Fruit fly (Drosophila melanogaster) whole organism, embryonic: Measurements from ENCODE around the gene CG12728.

Source experiments
- CG10209 ChIP-seq: fragments of 200-800 bp; sonication (Bioruptor generic); optimal IDR thresholded peaks from 3 replicates; lab custom pipeline; 2017; ENCODE audit warnings: missing biosample characterization, mild to moderate bottlenecking, missing genetic modification characterization, missing genetic modification reagents
- CG10366 ChIP-seq: fragments of 200-800 bp; sonication (Bioruptor generic); IDR thresholded peaks from 2 replicates; pipeline ENCODE4 v1.3.6; 2022; ENCODE audit warnings: missing biosample characterization, missing genetic modification characterization
- CG11504 ChIP-seq: fragments of 200-800 bp; sonication (Bioruptor generic); optimal IDR thresholded peaks from 3 replicates; lab custom pipeline; 2019; ENCODE audit warnings: missing biosample characterization, mild to moderate bottlenecking, missing genetic modification characterization, moderate library complexity
- CG16815 ChIP-seq: fragments of 200-800 bp; sonication (Bioruptor generic); optimal IDR thresholded peaks from 3 replicates; lab custom pipeline; 2017; ENCODE audit warnings: missing biosample characterization, mild to moderate bottlenecking, missing genetic modification characterization
- CG30403 ChIP-seq: fragments of 200-800 bp; sonication (Bioruptor generic); optimal IDR thresholded peaks from 3 replicates; lab custom pipeline; 2016; ENCODE audit warnings: missing biosample characterization, missing genetic modification characterization
- CG31441 ChIP-seq: fragments of 200-800 bp; sonication (Bioruptor generic); IDR thresholded peaks from 2 replicates; pipeline ENCODE4 v1.3.6; 2022; ENCODE audit warnings: missing biosample characterization, missing genetic modification characterization
- CG4360 ChIP-seq: fragments of 200-800 bp; sonication (Bioruptor generic); IDR thresholded peaks from 2 replicates; pipeline ENCODE4 v1.3.6; 2022; ENCODE audit warnings: missing biosample characterization, missing genetic modification characterization
- CG6689 ChIP-seq: fragments of 200-800 bp; sonication (Bioruptor generic); IDR thresholded peaks from 2 replicates; pipeline ENCODE4 v1.3.6; 2022; ENCODE audit warnings: missing biosample characterization, missing genetic modification characterization
- CG7839 ChIP-seq: fragments of 200-800 bp; sonication (Bioruptor generic); optimal IDR thresholded peaks from 3 replicates; lab custom pipeline; 2018; ENCODE audit warnings: missing biosample characterization, mild to moderate bottlenecking, missing genetic modification characterization, moderate library complexity
- CG8478 ChIP-seq: fragments of >200 bp; optimal IDR thresholded peaks from 2 replicates; lab custom pipeline; 2018
- CG8944 ChIP-seq: fragments of 200-800 bp; sonication (Bioruptor generic); optimal IDR thresholded peaks from 3 replicates; lab custom pipeline; 2016; ENCODE audit warnings: missing biosample characterization, missing genetic modification characterization
- CG9876 ChIP-seq: fragments of 200-800 bp; sonication (Bioruptor generic); optimal IDR thresholded peaks from 2 replicates; lab custom pipeline; 2016; ENCODE audit warnings: missing biosample characterization, missing genetic modification characterization
- CG9932 ChIP-seq: fragments of 200-800 bp; sonication (Bioruptor generic); IDR thresholded peaks from 2 replicates; pipeline ENCODE4 v1.3.6; 2022; ENCODE audit warnings: missing biosample characterization, missing genetic modification characterization
- CHES-1-like ChIP-seq: fragments of 200-800 bp; sonication (Bioruptor generic); optimal IDR thresholded peaks from 2 replicates; lab custom pipeline; 2016; ENCODE audit warnings: missing biosample characterization, missing genetic modification characterization
- D19A ChIP-seq: fragments of 200-800 bp; optimal IDR thresholded peaks from 3 replicates; lab custom pipeline; 2019; ENCODE audit warnings: missing biosample characterization, mild to moderate bottlenecking, missing genetic modification characterization, moderate library complexity
- Dad ChIP-seq: fragments of 200-800 bp; sonication (Bioruptor generic); optimal IDR thresholded peaks from 3 replicates; lab custom pipeline; 2016; ENCODE audit warnings: missing biosample characterization, missing genetic modification characterization
- Drgx ChIP-seq: fragments of 200-800 bp; sonication (Bioruptor generic); IDR thresholded peaks from 2 replicates; pipeline ENCODE4 v1.3.6; 2022; ENCODE audit warnings: missing biosample characterization, missing genetic modification characterization
- Ets65A ChIP-seq: fragments of 200-800 bp; sonication (Bioruptor generic); peaks from one replicate; lab custom pipeline; 2016; ENCODE audit warnings: missing biosample characterization, missing genetic modification characterization
- Gug ChIP-seq: fragments of 200-800 bp; sonication (Bioruptor generic); IDR thresholded peaks from 4 replicates; pipeline ENCODE4 v1.3.6; 2022; ENCODE audit warnings: missing biosample characterization, missing genetic modification characterization
- Jarid2 ChIP-seq: fragments of 200-800 bp; sonication (Bioruptor generic); optimal IDR thresholded peaks from 3 replicates; lab custom pipeline; 2017; ENCODE audit warnings: mild to moderate bottlenecking, missing biosample characterization, missing genetic modification reagents, missing genetic modification characterization
- Med ChIP-seq: fragments of 200-800 bp; sonication (Bioruptor generic); peaks from one replicate; lab custom pipeline; 2016; ENCODE audit warnings: missing biosample characterization, missing genetic modification characterization, mild to moderate bottlenecking, inconsistent platforms, moderate library complexity
- NC2β ChIP-seq: fragments of 200-800 bp; sonication (Bioruptor generic); optimal IDR thresholded peaks from 2 replicates; lab custom pipeline; 2016; ENCODE audit warnings: missing biosample characterization, missing genetic modification characterization
- Sox102F ChIP-seq: fragments of 200-800 bp; sonication (Bioruptor generic); optimal IDR thresholded peaks from 2 replicates; lab custom pipeline; 2018; ENCODE audit warnings: missing biosample characterization, mild to moderate bottlenecking, missing genetic modification characterization, moderate library complexity
- Ssrp ChIP-seq: fragments of 200-800 bp; sonication (Bioruptor generic); optimal IDR thresholded peaks from 2 replicates; lab custom pipeline; 2018; ENCODE audit warnings: missing biosample characterization, mild to moderate bottlenecking, missing genetic modification characterization, moderate library complexity
- Usf ChIP-seq: fragments of 200-800 bp; sonication (Bioruptor generic); optimal IDR thresholded peaks from 2 replicates; lab custom pipeline; 2017; ENCODE audit warnings: missing genotype, missing biosample characterization, missing genetic modification characterization
- aop ChIP-seq: fragments of 200-800 bp; sonication (Bioruptor generic); IDR thresholded peaks from 2 replicates; pipeline ENCODE4 v1.3.6; 2022; ENCODE audit warnings: missing biosample characterization, missing genetic modification characterization
- ase ChIP-seq: fragments of 200-800 bp; sonication (Bioruptor generic); IDR thresholded peaks from 3 replicates; pipeline ENCODE4 v1.3.6; 2022; ENCODE audit warnings: missing biosample characterization, missing genetic modification characterization
- bsh ChIP-seq, 2 experiments: fragments of 200-800 bp; sonication (Bioruptor generic); optimal IDR thresholded peaks; 2 replicates each; lab custom pipeline; 2017 to 2018; ENCODE audit warnings: mild to moderate bottlenecking in 2 of 2, missing biosample characterization in 2 of 2, missing genetic modification characterization in 2 of 2, moderate library complexity in 1 of 2
- ci ChIP-seq: fragments of 200-800 bp; sonication (Bioruptor generic); IDR thresholded peaks from 3 replicates; pipeline ENCODE4 v1.3.6; 2022; ENCODE audit warnings: missing biosample characterization, missing genetic modification characterization
- corto ChIP-seq: fragments of 200-800 bp; sonication (Bioruptor generic); optimal IDR thresholded peaks from 2 replicates; lab custom pipeline; 2016; ENCODE audit warnings: missing biosample characterization, mild to moderate bottlenecking, missing genetic modification characterization, moderate library complexity
- dpn ChIP-seq, 2 experiments: fragments of 200-800 bp; sonication (Bioruptor generic); optimal IDR thresholded peaks; 3 replicates each; lab custom pipeline; 2016; ENCODE audit warnings: missing biosample characterization in 2 of 2, missing genetic modification characterization in 2 of 2
- dysf ChIP-seq: fragments of 200-800 bp; sonication (Bioruptor generic); IDR thresholded peaks from 3 replicates; pipeline ENCODE4 v1.3.6; 2022; ENCODE audit warnings: missing biosample characterization, missing genetic modification characterization
- ewg ChIP-seq: fragments of 200-800 bp; sonication (Bioruptor generic); optimal IDR thresholded peaks from 3 replicates; lab custom pipeline; 2017; ENCODE audit warnings: mild to moderate bottlenecking, missing biosample characterization, missing genetic modification reagents, missing genetic modification characterization
- gem ChIP-seq: fragments of 200-800 bp; sonication (Bioruptor generic); optimal IDR thresholded peaks from 2 replicates; lab custom pipeline; 2019; ENCODE audit warnings: missing biosample characterization, mild to moderate bottlenecking, missing genetic modification characterization, moderate library complexity
- grau ChIP-seq: fragments of 200-800 bp; optimal IDR thresholded peaks from 3 replicates; lab custom pipeline; 2019; ENCODE audit warnings: missing biosample characterization, mild to moderate bottlenecking, missing genetic modification characterization, moderate library complexity
- gt ChIP-seq: fragments of 200-800 bp; sonication (Bioruptor generic); IDR thresholded peaks from 2 replicates; pipeline ENCODE4 v1.3.6; 2022; ENCODE audit warnings: missing biosample characterization, missing genetic modification characterization
- hb ChIP-seq: fragments of 200-800 bp; sonication (Bioruptor generic); IDR thresholded peaks from 3 replicates; pipeline ENCODE4 v1.3.6; 2022; ENCODE audit warnings: missing biosample characterization, missing genetic modification characterization; ENCODE audit not compliant: partially characterized antibody
- ind ChIP-seq: fragments of 200-800 bp; sonication (Bioruptor generic); optimal IDR thresholded peaks from 3 replicates; lab custom pipeline; 2016; ENCODE audit warnings: missing biosample characterization, missing genetic modification characterization
- klu ChIP-seq: fragments of 200-800 bp; sonication (Bioruptor generic); IDR thresholded peaks from 2 replicates; pipeline ENCODE4 v1.3.6; 2022; ENCODE audit warnings: missing biosample characterization, missing genetic modification characterization
- lab ChIP-seq: fragments of 200-800 bp; sonication (Bioruptor generic); optimal IDR thresholded peaks from 3 replicates; lab custom pipeline; 2017; ENCODE audit warnings: missing biosample characterization, missing genetic modification characterization, mild to moderate bottlenecking, moderate library complexity, missing genetic modification reagents
- lmd ChIP-seq: fragments of 200-800 bp; sonication (Bioruptor generic); IDR thresholded peaks from 2 replicates; pipeline ENCODE4 v1.3.6; 2022; ENCODE audit warnings: missing biosample characterization, missing genetic modification characterization
- nmo ChIP-seq: fragments of 200-800 bp; sonication (Bioruptor generic); optimal IDR thresholded peaks from 2 replicates; lab custom pipeline; 2018; ENCODE audit warnings: missing biosample characterization, mild to moderate bottlenecking, missing genetic modification characterization, moderate library complexity
- odd ChIP-seq: fragments of 200-800 bp; sonication (Bioruptor generic); optimal IDR thresholded peaks from 2 replicates; lab custom pipeline; 2017; ENCODE audit warnings: missing biosample characterization, mild to moderate bottlenecking, missing genetic modification characterization
- pb ChIP-seq: fragments of 200-800 bp; sonication (Bioruptor generic); optimal IDR thresholded peaks from 3 replicates; lab custom pipeline; 2016; ENCODE audit warnings: missing biosample characterization, missing genetic modification characterization
- sens ChIP-seq: fragments of 200-800 bp; sonication (Bioruptor generic); peaks from one replicate; lab custom pipeline; 2016; ENCODE audit warnings: missing biosample characterization, missing genetic modification characterization
- stc ChIP-seq: fragments of 200-800 bp; sonication (Bioruptor generic); IDR thresholded peaks from 2 replicates; pipeline ENCODE4 v1.3.6; 2022; ENCODE audit warnings: missing biosample characterization, missing genetic modification characterization
- stwl ChIP-seq: fragments of 200-800 bp; sonication (Bioruptor generic); optimal IDR thresholded peaks from 3 replicates; lab custom pipeline; 2018; ENCODE audit warnings: missing biosample characterization, mild to moderate bottlenecking, missing genetic modification characterization, moderate library complexity
- vvl ChIP-seq: fragments of 200-800 bp; sonication (Bioruptor generic); IDR thresholded peaks from 2 replicates; pipeline ENCODE4 v1.3.6; 2022; ENCODE audit warnings: missing biosample characterization, missing genetic modification characterization
- zfh2 ChIP-seq: fragments of 200-800 bp; sonication (Bioruptor generic); optimal IDR thresholded peaks from 2 replicates; lab custom pipeline; 2016; ENCODE audit warnings: missing biosample characterization, missing genetic modification characterization

Gene CG12728

DNA sequence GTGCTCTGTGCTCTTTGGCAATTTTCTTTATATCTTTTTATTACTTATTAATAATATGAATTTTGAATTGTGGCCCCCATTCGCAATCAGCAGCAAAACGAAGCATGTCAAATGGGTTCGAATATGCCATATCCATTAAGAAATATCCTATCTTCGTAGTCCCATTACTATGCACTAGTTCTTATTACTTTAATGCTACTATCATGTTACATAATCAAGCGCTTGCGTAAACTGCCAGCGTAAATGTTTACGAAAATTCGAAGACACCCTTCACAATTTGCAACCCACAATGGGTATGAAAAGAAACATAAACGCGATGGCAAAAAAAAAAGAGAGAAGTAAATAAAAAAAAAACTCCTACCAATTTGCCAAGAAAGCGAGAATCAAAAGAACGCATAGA is 15.7 kb upstream of the CG12728 start (continued):
- no peak for TF ChIP-seq CHES-1-like (GFP tag; lab: Kevin White, UChicago)
- TF ChIP-seq Dad = no peak
- no peak for TF ChIP-seq pb (GFP tag; lab: Kevin White, UChicago)

- TF ChIP-seq klu (no peak), ind (GFP tag; lab: Kevin White, UChicago) (no peak), ase (GFP tag; lab: Robert Waterston, UW) (0 out of 3 replicates have a peak, but pooled peaks have one; percentile 27), grau (tag; lab: Kevin White, UChicago) (peak; percentile 47), stc (no peak), D19A (tag; lab: Kevin White, UChicago) (peak; percentile 11), Gug (GFP tag; lab: Robert Waterston, UW) (0 out of 4 replicates have a peak, but pooled peaks have one; percentile 19), Ets65A (peak; percentile 55), bsh (GFP tag; optimal IDR thresholded peaks at IDR 0.05; lab: Kevin White, UChicago) (peak; percentile 6 to 23), CG4360 (no peak), dysf (GFP tag; lab: Robert Waterston, UW) (0 out of 3 replicates have a peak, but pooled peaks have one; percentile 5), CG10209 (GFP tag; lab: Kevin White, UChicago) (peak; percentile 3), corto (GFP tag; lab: Kevin White, UChicago) (no peak), CG11504 (tag; lab: Kevin White, UChicago) (no peak), gem (tag; lab: Kevin White, UChicago) (peak; percentile 21), CG8478 (lab: Kevin White, UChicago) (no peak), Drgx (GFP tag; lab: Robert Waterston, UW) (peak; percentile 82), CG10366 (GFP tag; lab: Robert Waterston, UW) (peak; percentile 8; the same call in 1 of the 2 replicates), Ssrp (peak; percentile 34), lmd (GFP tag; lab: Robert Waterston, UW) (peak; percentile 21; the same call in 1 of the 2 replicates), ewg (peak; percentile 2), odd (GFP tag; lab: Kevin White, UChicago) (no peak), CG16815 (GFP tag; lab: Kevin White, UChicago) (peak; percentile 12), CG30403 (GFP tag; lab: Kevin White, UChicago) (peak; percentile 37), lab (GFP tag; lab: Kevin White, UChicago) (no peak), hb (GFP tag; lab: Robert Waterston, UW) (no peak), sens (GFP tag; lab: Kevin White, UChicago) (peak; percentile 80), Med (GFP tag; lab: Kevin White, UChicago) (peak; percentile 73), vvl (0 out of 2 replicates have a peak, but pooled peaks have one; percentile 19), aop (GFP tag; lab: Robert Waterston, UW) (no peak), NC2β (GFP tag; lab: Kevin White, UChicago) (no peak), CG7839 (tag; lab: Kevin White, UChicago) (peak; percentile 2), CG31441 (GFP tag; lab: Robert Waterston, UW) (no peak), Jarid2 (GFP tag; lab: Kevin White, UChicago) (no peak), gt (GFP tag; lab: Robert Waterston, UW) (no peak), CG9932 (0 out of 2 replicates have a peak, but pooled peaks have one; percentile 13), zfh2 (GFP tag; lab: Kevin White, UChicago) (peak; percentile 10), nmo (GFP tag; lab: Kevin White, UChicago) (peak; percentile 1), CG9876 (GFP tag; lab: Kevin White, UChicago) (no peak), Usf (GFP tag; lab: Kevin White, UChicago) (no peak), CG8944 (GFP tag; lab: Kevin White, UChicago) (peak; percentile 5), ci (GFP tag; lab: Robert Waterston, UW) (peak; percentile 36; the same call in 1 of the 3 replicates), stwl (tag; lab: Kevin White, UChicago) (no peak), Sox102F (GFP tag; lab: Kevin White, UChicago) (peak; percentile 30), dpn (GFP tag; optimal IDR thresholded peaks at IDR 0.05; lab: Kevin White, UChicago) (peak in 1 of 2 experiments; percentile 10), CG6689 (0 out of 2 replicates have a peak, but pooled peaks have one; percentile 9)
Observed at dm6 chrX:5932345-5932995, 9.9 kb upstream of the CG12728 start.
